Worm (Caenorhabditis elegans) whole organism, L4 larva: ENCODE measurements around the gene sra-9.

Source experiments
- D1046.2 ChIP-seq: fragments of 200-800 bp; sonication (Bioruptor generic); IDR thresholded peaks from 2 replicates; pipeline ENCODE4 v1.3.6; 2022; ENCODE audit warnings: missing genetic modification characterization, missing compliant biosample characterization
- F10B5.3 ChIP-seq: sonication (generic microtip); optimal IDR thresholded peaks from 2 replicates; lab custom pipeline; 2016; ENCODE audit warnings: mild to moderate bottlenecking, missing genetic modification characterization, missing compliant biosample characterization
- F37D6.2 ChIP-seq: sonication (generic microtip); optimal IDR thresholded peaks from 2 replicates; lab custom pipeline; 2016; ENCODE audit warnings: mild to moderate bottlenecking, missing genetic modification characterization, missing compliant biosample characterization
- F49E8.2 ChIP-seq: sonication (generic microtip); optimal IDR thresholded peaks from 2 replicates; lab custom pipeline; 2016; ENCODE audit warnings: missing compliant biosample characterization, mild to moderate bottlenecking, missing genetic modification characterization, borderline replicate concordance
- T20F7.1 ChIP-seq: fragments of 200-800 bp; sonication (Bioruptor generic); optimal IDR thresholded peaks from 2 replicates; lab custom pipeline; 2018; ENCODE audit warnings: mild to moderate bottlenecking, missing genetic modification characterization, missing compliant biosample characterization
- Y5F2A.4 ChIP-seq: fragments of 200-800 bp; sonication (Bioruptor generic); optimal IDR thresholded peaks from 2 replicates; lab custom pipeline; 2018; ENCODE audit warnings: mild to moderate bottlenecking, missing genetic modification characterization, missing compliant biosample characterization
- ZK337.2 ChIP-seq: fragments of 200-800 bp; sonication (Bioruptor generic); IDR thresholded peaks from 2 replicates; pipeline ENCODE4 v1.3.6; 2022; ENCODE audit warnings: missing genetic modification reagents, missing genetic modification characterization, missing compliant biosample characterization
- ZK546.5 ChIP-seq, 2 experiments: sonication (generic microtip); optimal IDR thresholded peaks; 2 replicates each; lab custom pipeline; 2017; ENCODE audit warnings: missing biosample characterization in 2 of 2, missing genetic modification characterization in 2 of 2
- ama-1 ChIP-seq: fragments of 150-350 bp; optimal IDR thresholded peaks from 2 replicates; lab custom pipeline; 2014; ENCODE audit warnings: inconsistent platforms, mixed read lengths
- arid-1 ChIP-seq: fragments of 200-800 bp; sonication (Bioruptor generic); conservative IDR thresholded peaks from 2 replicates; pipeline ENCODE4 v1.3.6; 2022; ENCODE audit warnings: missing genetic modification reagents, missing genetic modification characterization, missing compliant biosample characterization
- attf-4 ChIP-seq: sonication (generic microtip); optimal IDR thresholded peaks from 3 replicates; lab custom pipeline; 2017; ENCODE audit warnings: missing biosample characterization, missing genetic modification characterization
- ceh-28 ChIP-seq: fragments of 150-350 bp; optimal IDR thresholded peaks from 2 replicates; lab custom pipeline; 2014; ENCODE audit warnings: missing biosample characterization, missing genetic modification reagents, missing genetic modification characterization
- ceh-32 ChIP-seq: sonication (generic microtip); optimal IDR thresholded peaks from 2 replicates; lab custom pipeline; 2016; ENCODE audit warnings: mild to moderate bottlenecking, missing genetic modification characterization, missing compliant biosample characterization; ENCODE audit not compliant: poor library complexity
- ceh-44 ChIP-seq: fragments of 200-800 bp; sonication (Bioruptor generic); IDR thresholded peaks from 2 replicates; pipeline ENCODE4 v1.3.6; 2022; ENCODE audit warnings: missing genetic modification reagents, missing genetic modification characterization, missing compliant biosample characterization
- ceh-62 ChIP-seq: sonication (generic microtip); optimal IDR thresholded peaks from 2 replicates; lab custom pipeline; 2017; ENCODE audit warnings: missing biosample characterization, missing genetic modification characterization
- ceh-82 ChIP-seq: sonication (generic microtip); optimal IDR thresholded peaks from 2 replicates; lab custom pipeline; 2017; ENCODE audit warnings: missing biosample characterization, missing genetic modification characterization
- daf-16 ChIP-seq, 3 experiments: sonication (generic microtip); optimal IDR thresholded peaks; 2 replicates each; lab custom pipeline; 2016 to 2017; ENCODE audit warnings: missing genetic modification characterization in 3 of 3, missing genetic modification reagents in 3 of 3, mild to moderate bottlenecking in 2 of 3, missing compliant biosample characterization in 2 of 3, missing biosample characterization in 1 of 3, moderate library complexity in 1 of 3
- dmd-9 ChIP-seq: fragments of 200-800 bp; sonication (Bioruptor generic); IDR thresholded peaks from 2 replicates; pipeline ENCODE4 v1.3.6; 2022; ENCODE audit warnings: missing genetic modification reagents, missing genetic modification characterization, missing compliant biosample characterization
- dpl-1 ChIP-seq: fragments of 150-350 bp; optimal IDR thresholded peaks from 2 replicates; lab custom pipeline; 2014; ENCODE audit warnings: missing biosample characterization, missing genetic modification reagents, missing genetic modification characterization
- duxl-1 ChIP-seq: sonication (generic microtip); optimal IDR thresholded peaks from 2 replicates; lab custom pipeline; 2016; ENCODE audit warnings: mild to moderate bottlenecking, missing genetic modification characterization, moderate library complexity, missing compliant biosample characterization; ENCODE audit not compliant: poor library complexity
- egl-27 ChIP-seq: sonication (generic microtip); optimal IDR thresholded peaks from 3 replicates; lab custom pipeline; 2017; ENCODE audit warnings: missing biosample characterization, missing genetic modification reagents, missing genetic modification characterization
- fkh-10 ChIP-seq: fragments of 150-350 bp; optimal IDR thresholded peaks from 2 replicates; lab custom pipeline; 2014; ENCODE audit warnings: missing biosample characterization, missing genetic modification reagents, missing genetic modification characterization
- fos-1 ChIP-seq: fragments of 150-350 bp; optimal IDR thresholded peaks from 2 replicates; lab custom pipeline; 2014; ENCODE audit warnings: missing biosample characterization, missing genetic modification characterization
- gei-8 ChIP-seq: fragments of 200-800 bp; sonication (Bioruptor generic); optimal IDR thresholded peaks from 2 replicates; lab custom pipeline; 2018; ENCODE audit warnings: mild to moderate bottlenecking, missing genetic modification characterization, missing compliant biosample characterization
- hlh-11 ChIP-seq: fragments of 200-800 bp; sonication (Bioruptor generic); optimal IDR thresholded peaks from 2 replicates; lab custom pipeline; 2018; ENCODE audit warnings: mild to moderate bottlenecking, missing genetic modification characterization, missing compliant biosample characterization
- hlh-30 ChIP-seq: sonication (generic microtip); optimal IDR thresholded peaks from 2 replicates; lab custom pipeline; 2017; ENCODE audit warnings: antibody characterized with exemption, mild to moderate bottlenecking, missing genetic modification characterization, missing compliant biosample characterization; ENCODE audit not compliant: insufficient read depth
- hmg-1.1 ChIP-seq: fragments of 200-800 bp; sonication (Bioruptor generic); IDR thresholded peaks from 2 replicates; pipeline ENCODE4 v1.3.6; 2022; ENCODE audit warnings: missing genetic modification reagents, missing genetic modification characterization, missing compliant biosample characterization
- jun-1 ChIP-seq: fragments of 150-350 bp; optimal IDR thresholded peaks from 2 replicates; lab custom pipeline; 2014; ENCODE audit warnings: missing biosample characterization, missing genetic modification reagents, missing genetic modification characterization
- lin-15B ChIP-seq: fragments of 150-350 bp; sonication (generic microtip); optimal IDR thresholded peaks from 3 replicates; lab custom pipeline; 2014; ENCODE audit warnings: missing biosample characterization, missing genetic modification characterization
- lir-3 ChIP-seq: sonication (generic microtip); optimal IDR thresholded peaks from 2 replicates; lab custom pipeline; 2016; ENCODE audit warnings: mild to moderate bottlenecking, missing genetic modification characterization, missing compliant biosample characterization
- lsy-2 ChIP-seq, 2 experiments: fragments of 150-350 bp in 1 of 2; sonication (generic microtip) in 1 of 2; optimal IDR thresholded peaks; 2 replicates each; lab custom pipeline; 2014 to 2017; ENCODE audit warnings: missing biosample characterization in 2 of 2, missing genetic modification characterization in 2 of 2
- madf-5 ChIP-seq, 2 experiments: fragments of 200-800 bp; sonication (Bioruptor generic); IDR thresholded peaks; 2 replicates each; pipeline ENCODE4 v1.3.6; 2022; ENCODE audit warnings: missing compliant biosample characterization in 2 of 2, missing genetic modification characterization in 2 of 2
- madf-9 ChIP-seq: fragments of 200-800 bp; sonication (Bioruptor generic); conservative IDR thresholded peaks from 2 replicates; pipeline ENCODE4 v1.3.6; 2022; ENCODE audit warnings: missing genetic modification reagents, missing genetic modification characterization, missing compliant biosample characterization
- mep-1 ChIP-seq: fragments of 150-350 bp; sonication (generic microtip); optimal IDR thresholded peaks from 3 replicates; lab custom pipeline; 2014; ENCODE audit warnings: missing biosample characterization, missing genetic modification characterization
- mes-2 ChIP-seq: sonication (generic microtip); optimal IDR thresholded peaks from 2 replicates; lab custom pipeline; 2016; ENCODE audit warnings: missing genotype, mild to moderate bottlenecking, missing genetic modification characterization, missing compliant biosample characterization; ENCODE audit not compliant: poor library complexity, severe bottlenecking
- mxl-2 ChIP-seq: fragments of 200-800 bp; sonication (Bioruptor generic); conservative IDR thresholded peaks from 2 replicates; pipeline ENCODE4 v1.3.6; 2022; ENCODE audit warnings: missing genetic modification reagents, missing genetic modification characterization, missing compliant biosample characterization
- nhr-10 ChIP-seq: fragments of 150-350 bp; optimal IDR thresholded peaks from 2 replicates; lab custom pipeline; 2014; ENCODE audit warnings: missing biosample characterization, missing genetic modification characterization
- nhr-41 ChIP-seq: fragments of 200-800 bp; sonication (Bioruptor generic); IDR thresholded peaks from 2 replicates; pipeline ENCODE4 v1.3.6; 2022; ENCODE audit warnings: missing genetic modification reagents, missing genetic modification characterization, missing compliant biosample characterization
- nhr-42 ChIP-seq: fragments of 200-800 bp; sonication (Bioruptor generic); IDR thresholded peaks from 2 replicates; pipeline ENCODE4 v1.3.6; 2022; ENCODE audit warnings: missing genetic modification characterization, missing compliant biosample characterization
- nhr-6 ChIP-seq: fragments of 150-350 bp; optimal IDR thresholded peaks from 2 replicates; lab custom pipeline; 2014; ENCODE audit warnings: missing biosample characterization, missing genetic modification characterization
- nhr-77 ChIP-seq: fragments of 150-350 bp; optimal IDR thresholded peaks from 2 replicates; lab custom pipeline; 2014; ENCODE audit warnings: missing biosample characterization, missing genetic modification characterization
- pha-4 ChIP-seq, 2 experiments: fragments of 150-350 bp in 1 of 2; fragments of 200-800 bp in 1 of 2; sonication (Bioruptor generic) in 1 of 2; IDR thresholded peaks in 1 of 2; optimal IDR thresholded peaks in 1 of 2; 2 replicates each; pipeline versions ENCODE4 v1.3.6 to Lab custom; 2014 to 2022; ENCODE audit warnings: missing genetic modification characterization in 2 of 2, missing genetic modification reagents in 2 of 2, missing biosample characterization in 1 of 2, missing compliant biosample characterization in 1 of 2
- saeg-2 ChIP-seq: fragments of 200-800 bp; sonication (Bioruptor generic); IDR thresholded peaks from 2 replicates; pipeline ENCODE4 v1.3.6; 2022; ENCODE audit warnings: missing genetic modification reagents, missing genetic modification characterization, missing compliant biosample characterization
- sdz-12 ChIP-seq: fragments of 200-800 bp; sonication (Bioruptor generic); optimal IDR thresholded peaks from 2 replicates; lab custom pipeline; 2018; ENCODE audit warnings: mild to moderate bottlenecking, missing genetic modification characterization, missing compliant biosample characterization
- skn-1 ChIP-seq: fragments of 150-350 bp; optimal IDR thresholded peaks from 2 replicates; lab custom pipeline; 2014; ENCODE audit warnings: missing biosample characterization, missing genetic modification characterization
- unc-130 ChIP-seq: sonication (generic microtip); optimal IDR thresholded peaks from 2 replicates; lab custom pipeline; 2016; ENCODE audit warnings: missing genetic modification reagents, missing genetic modification characterization, missing compliant biosample characterization
- unc-62 ChIP-seq, 3 experiments: fragments of 150-350 bp in 1 of 3; sonication (generic microtip); optimal IDR thresholded peaks in 2 of 3; peaks in 1 of 3; 1 replicate in 1 of 3; 2 replicates in 2 of 3; lab custom pipeline; 2014 to 2017; ENCODE audit warnings: missing biosample characterization in 3 of 3, missing genetic modification characterization in 3 of 3, missing genetic modification reagents in 3 of 3, missing genotype in 1 of 3
- vab-7 ChIP-seq: fragments of 200-800 bp; sonication (Bioruptor generic); IDR thresholded peaks from 2 replicates; pipeline ENCODE4 v1.3.6; 2022; ENCODE audit warnings: missing genetic modification reagents, missing genetic modification characterization, missing compliant biosample characterization
- zag-1 ChIP-seq: fragments of 150-350 bp; optimal IDR thresholded peaks from 2 replicates; lab custom pipeline; 2014; ENCODE audit warnings: missing biosample characterization, missing genetic modification characterization
- ztf-7 ChIP-seq: fragments of 150-350 bp; optimal IDR thresholded peaks from 2 replicates; lab custom pipeline; 2014; ENCODE audit warnings: missing biosample characterization, missing genetic modification characterization

sra-9 gene

ce11 chrII:9500926-9501325 is 31.2 kb upstream of the sra-9 start (continued):
- TF ChIP-seq F37D6.2 (tag; lab: Kevin White, UChicago), result no peak
- TF ChIP-seq dmd-9 (GFP tag; lab: Robert Waterston, UW), result no peak
- TF ChIP-seq daf-16 (GFP tag; optimal IDR thresholded peaks at IDR 0.05; lab: Kevin White, UChicago), result peak in 1 of 2 experiments; percentile 49
- peak; percentile 96 for TF ChIP-seq daf-16 (tag; optimal IDR thresholded peaks at IDR 0.05; lab: Kevin White, UChicago)
- TF ChIP-seq gei-8 (GFP tag; lab: Kevin White, UChicago), result peak; percentile 62
- no peak for TF ChIP-seq madf-9 (GFP tag; lab: Robert Waterston, UW)
- TF ChIP-seq nhr-42, result no peak
- no peak for TF ChIP-seq nhr-6 (tag; lab: Kevin White, UChicago)
- TF ChIP-seq nhr-10 (tag; lab: Kevin White, UChicago), result peak; percentile 24
- TF ChIP-seq nhr-77, result peak; percentile 79
- no peak for TF ChIP-seq ceh-44 (GFP tag; lab: Robert Waterston, UW)
- no peak for TF ChIP-seq ceh-62 (tag; lab: Kevin White, UChicago)
- TF ChIP-seq pha-4 (GFP tag; IDR thresholded peaks at IDR 0.05; lab: Robert Waterston, UW), result no peak
- peak; percentile 44 for TF ChIP-seq pha-4 (tag; optimal IDR thresholded peaks at IDR 0.05; lab: Kevin White, UChicago)
- no peak for TF ChIP-seq ztf-7 (tag; lab: Kevin White, UChicago)
- TF ChIP-seq skn-1 (tag; lab: Kevin White, UChicago), result no peak
- peak; percentile 82 for TF ChIP-seq fos-1 (tag; lab: Kevin White, UChicago)
- TF ChIP-seq unc-62 (GFP tag; optimal IDR thresholded peaks at IDR 0.05 in 1 of 2; lab: Kevin White, UChicago), result peak in 1 of 2 experiments; percentile 62
- no peak for TF ChIP-seq unc-62 (tag; optimal IDR thresholded peaks at IDR 0.05; lab: Kevin White, UChicago)
- peak; percentile 55 for TF ChIP-seq T20F7.1
- TF ChIP-seq fkh-10 (GFP tag; lab: Kevin White, UChicago), result no peak
- peak; percentile 95 for TF ChIP-seq hlh-11 (tag; lab: Kevin White, UChicago)
- TF ChIP-seq jun-1 (tag; lab: Kevin White, UChicago), result peak; percentile 53
- TF ChIP-seq madf-5 (GFP tag; IDR thresholded peaks at IDR 0.05; lab: Robert Waterston, UW), result no peak
- TF ChIP-seq ama-1 (lab: Kevin White, UChicago), result no peak
- TF ChIP-seq sdz-12, result no peak
- no peak for TF ChIP-seq hmg-1.1 (GFP tag; lab: Robert Waterston, UW)
- peak; percentile 86 for TF ChIP-seq nhr-41 (GFP tag; lab: Robert Waterston, UW)
- TF ChIP-seq saeg-2 (GFP tag; lab: Robert Waterston, UW), result no peak
- no peak for TF ChIP-seq unc-130
- no peak for TF ChIP-seq mxl-2
- no peak for TF ChIP-seq ceh-32 (tag; lab: Kevin White, UChicago)
- TF ChIP-seq dpl-1, result no peak
- no peak for TF ChIP-seq ZK337.2
- TF ChIP-seq lsy-2 (tag; optimal IDR thresholded peaks at IDR 0.05; lab: Kevin White, UChicago), result peak in 1 of 2 experiments; percentile 41
- TF ChIP-seq D1046.2, result no peak
- TF ChIP-seq lir-3 (tag; lab: Kevin White, UChicago), result no peak
- TF ChIP-seq mes-2 (tag; lab: Kevin White, UChicago), result peak; percentile 52
- no peak for TF ChIP-seq F49E8.2
- no peak for TF ChIP-seq ceh-82
- no peak for TF ChIP-seq lin-15B
- TF ChIP-seq mep-1 (tag; lab: Kevin White, UChicago), result peak; percentile 60
- TF ChIP-seq ceh-28, result no peak
- no peak for TF ChIP-seq zag-1 (tag; lab: Kevin White, UChicago)
- no peak for TF ChIP-seq vab-7 (GFP tag; lab: Robert Waterston, UW)
- no peak for TF ChIP-seq egl-27 (tag; lab: Kevin White, UChicago)
- peak; percentile 86 for TF ChIP-seq hlh-30
- no peak for TF ChIP-seq arid-1 (GFP tag; lab: Robert Waterston, UW)
- no peak for TF ChIP-seq Y5F2A.4
- no peak for TF ChIP-seq F10B5.3 (tag; lab: Kevin White, UChicago)
- TF ChIP-seq attf-4 (tag; lab: Kevin White, UChicago), result no peak
- TF ChIP-seq ZK546.5 (tag; optimal IDR thresholded peaks at IDR 0.05; lab: Kevin White, UChicago), result no peak
- no peak for TF ChIP-seq duxl-1
